Fruit fly (Drosophila melanogaster) whole organism, prepupa: Measurements from ENCODE around the gene CG13654.
A peak's percentile ranks its signal among the peaks of the same experiment; 100 is the strongest.

ENCODE experiments used
- Blimp-1 ChIP-seq: fragments of 200-800 bp; sonication (Bioruptor generic); optimal IDR thresholded peaks from 3 replicates; lab custom pipeline; 2017; ENCODE audit warnings: missing biosample characterization, missing genetic modification characterization, mild to moderate bottlenecking, moderate library complexity, missing genetic modification reagents
- CG10631 ChIP-seq: fragments of 200-800 bp; sonication (Bioruptor generic); optimal IDR thresholded peaks from 2 replicates; lab custom pipeline; 2016; ENCODE audit warnings: missing biosample characterization, missing genetic modification characterization
- CG10669 ChIP-seq: fragments of 200-800 bp; sonication (Bioruptor generic); optimal IDR thresholded peaks from 3 replicates; lab custom pipeline; 2018; ENCODE audit warnings: missing biosample characterization, mild to moderate bottlenecking, missing genetic modification characterization, moderate library complexity
- CG11294 ChIP-seq: fragments of 200-800 bp; sonication (Bioruptor generic); IDR thresholded peaks from 2 replicates; pipeline ENCODE4 v1.3.6; 2022; ENCODE audit warnings: missing biosample characterization, missing genetic modification characterization
- CG11762 ChIP-seq: fragments of 200-800 bp; sonication (Bioruptor generic); optimal IDR thresholded peaks from 3 replicates; lab custom pipeline; 2016; ENCODE audit warnings: missing biosample characterization, missing genetic modification characterization; ENCODE audit not compliant: insufficient read depth
- CG15336 ChIP-seq: fragments of 200-800 bp; sonication (Bioruptor generic); IDR thresholded peaks from 2 replicates; pipeline ENCODE4 v1.3.6; 2022; ENCODE audit warnings: missing biosample characterization, missing genetic modification characterization
- CG16779 ChIP-seq: fragments of 200-800 bp; sonication (Bioruptor generic); optimal IDR thresholded peaks from 3 replicates; lab custom pipeline; 2017; ENCODE audit warnings: missing biosample characterization, mild to moderate bottlenecking, missing genetic modification characterization
- CG31627 ChIP-seq: fragments of 200-800 bp; sonication (Bioruptor generic); optimal IDR thresholded peaks from 3 replicates; lab custom pipeline; 2016; ENCODE audit warnings: missing biosample characterization, missing genetic modification characterization
- CG32006 ChIP-seq: fragments of 200-800 bp; sonication (Bioruptor generic); optimal IDR thresholded peaks from 3 replicates; lab custom pipeline; 2017; ENCODE audit warnings: missing biosample characterization, mild to moderate bottlenecking, missing genetic modification characterization
- CG3919 ChIP-seq: fragments of 200-800 bp; sonication (Bioruptor generic); optimal IDR thresholded peaks from 3 replicates; lab custom pipeline; 2016; ENCODE audit warnings: missing biosample characterization, missing genetic modification characterization
- CG6276 ChIP-seq: fragments of 200-800 bp; sonication (Bioruptor generic); optimal IDR thresholded peaks from 2 replicates; lab custom pipeline; 2017; ENCODE audit warnings: missing biosample characterization, mild to moderate bottlenecking, missing genetic modification characterization
- CG6792 ChIP-seq: fragments of 200-800 bp; sonication (Bioruptor generic); optimal IDR thresholded peaks from 3 replicates; lab custom pipeline; 2016; ENCODE audit warnings: missing biosample characterization, missing genetic modification characterization
- CG6808 ChIP-seq: fragments of 200-800 bp; sonication (Bioruptor generic); optimal IDR thresholded peaks from 3 replicates; lab custom pipeline; 2017; ENCODE audit warnings: missing biosample characterization, missing genetic modification characterization, mild to moderate bottlenecking, moderate library complexity, missing genetic modification reagents
- CG8119 ChIP-seq: fragments of 200-800 bp; sonication (Bioruptor generic); IDR thresholded peaks from 3 replicates; pipeline ENCODE4 v1.3.6; 2022; ENCODE audit warnings: missing biosample characterization, missing genetic modification characterization
- CG8319 ChIP-seq: fragments of 200-800 bp; sonication (Bioruptor generic); optimal IDR thresholded peaks from 3 replicates; lab custom pipeline; 2016; ENCODE audit warnings: missing biosample characterization, missing genetic modification characterization
- CG9139 ChIP-seq: fragments of 200-800 bp; sonication (Bioruptor generic); optimal IDR thresholded peaks from 3 replicates; lab custom pipeline; 2017; ENCODE audit warnings: missing biosample characterization, mild to moderate bottlenecking, missing genetic modification characterization
- Eip75B ChIP-seq: fragments of 200-800 bp; sonication (Bioruptor generic); optimal IDR thresholded peaks from 3 replicates; lab custom pipeline; 2016; ENCODE audit warnings: missing biosample characterization, missing genetic modification characterization
- Eip78C ChIP-seq: fragments of 200-800 bp; sonication (Bioruptor generic); peaks from one replicate; lab custom pipeline; 2016; ENCODE audit warnings: missing biosample characterization, missing genetic modification characterization
- Ets96B ChIP-seq: fragments of 200-800 bp; optimal IDR thresholded peaks from 2 replicates; lab custom pipeline; 2019; ENCODE audit warnings: missing biosample characterization, mild to moderate bottlenecking, missing genetic modification characterization, moderate library complexity
- Gug ChIP-seq: fragments of 200-800 bp; sonication (Bioruptor generic); IDR thresholded peaks from 2 replicates; pipeline ENCODE4 v1.3.6; 2022; ENCODE audit warnings: missing biosample characterization, missing genetic modification characterization
- Hr38 ChIP-seq: sonication (Bioruptor generic); optimal IDR thresholded peaks from 2 replicates; lab custom pipeline; 2016; ENCODE audit warnings: missing biosample characterization, missing genetic modification characterization
- Hr39 ChIP-seq: fragments of 200-800 bp; sonication (Bioruptor generic); optimal IDR thresholded peaks from 2 replicates; lab custom pipeline; 2016; ENCODE audit warnings: missing biosample characterization, missing genetic modification characterization
- Hr4 ChIP-seq: fragments of 200-800 bp; sonication (Bioruptor generic); optimal IDR thresholded peaks from 3 replicates; lab custom pipeline; 2016; ENCODE audit warnings: missing biosample characterization, missing genetic modification characterization
- OdsH ChIP-seq: fragments of 200-800 bp; sonication (Bioruptor generic); optimal IDR thresholded peaks from 3 replicates; lab custom pipeline; 2016; ENCODE audit warnings: missing biosample characterization, missing genetic modification characterization
- Sox102F ChIP-seq: fragments of 200-800 bp; sonication (Bioruptor generic); optimal IDR thresholded peaks from 2 replicates; lab custom pipeline; 2016; ENCODE audit warnings: missing biosample characterization, mild to moderate bottlenecking, missing genetic modification characterization
- Sox14 ChIP-seq: fragments of 200-800 bp; sonication (Bioruptor generic); optimal IDR thresholded peaks from 3 replicates; lab custom pipeline; 2016; ENCODE audit warnings: missing biosample characterization, missing genetic modification characterization
- Sox15 ChIP-seq: fragments of 200-800 bp; sonication (Bioruptor generic); optimal IDR thresholded peaks from 3 replicates; lab custom pipeline; 2016; ENCODE audit warnings: missing biosample characterization, missing genetic modification characterization
- achi ChIP-seq: fragments of 200-800 bp; sonication (Bioruptor generic); optimal IDR thresholded peaks from 3 replicates; lab custom pipeline; 2016; ENCODE audit warnings: missing biosample characterization, missing genetic modification characterization
- cyc ChIP-seq: fragments of 200-800 bp; sonication (Bioruptor generic); optimal IDR thresholded peaks from 3 replicates; lab custom pipeline; 2016; ENCODE audit warnings: missing biosample characterization, missing genetic modification characterization
- dac ChIP-seq: fragments of 200-800 bp; sonication (Bioruptor generic); optimal IDR thresholded peaks from 2 replicates; lab custom pipeline; 2017; ENCODE audit warnings: missing biosample characterization, mild to moderate bottlenecking, missing genetic modification characterization
- dsx ChIP-seq: fragments of 200-800 bp; optimal IDR thresholded peaks from 3 replicates; lab custom pipeline; 2019; ENCODE audit warnings: missing biosample characterization, mild to moderate bottlenecking, missing genetic modification characterization, moderate library complexity; ENCODE audit not compliant: poor library complexity, severe bottlenecking
- eg ChIP-seq: fragments of 200-800 bp; sonication (Bioruptor generic); IDR thresholded peaks from 3 replicates; pipeline ENCODE4 v1.3.6; 2022; ENCODE audit warnings: missing biosample characterization, missing genetic modification characterization
- fd59A ChIP-seq: fragments of 200-800 bp; sonication (Bioruptor generic); optimal IDR thresholded peaks from 2 replicates; lab custom pipeline; 2017; ENCODE audit warnings: missing biosample characterization, mild to moderate bottlenecking, missing genetic modification characterization, missing genetic modification reagents
- fd85E ChIP-seq: fragments of 200-800 bp; sonication (Bioruptor generic); optimal IDR thresholded peaks from 3 replicates; lab custom pipeline; 2016; ENCODE audit warnings: missing biosample characterization, missing genetic modification characterization
- fkh ChIP-seq: fragments of 200-800 bp; sonication (Bioruptor generic); optimal IDR thresholded peaks from 3 replicates; lab custom pipeline; 2017; ENCODE audit warnings: missing biosample characterization, mild to moderate bottlenecking, missing genetic modification characterization, moderate library complexity
- lz ChIP-seq: fragments of 200-800 bp; sonication (Bioruptor generic); optimal IDR thresholded peaks from 3 replicates; lab custom pipeline; 2016; ENCODE audit warnings: missing biosample characterization, missing genetic modification characterization
- net ChIP-seq: fragments of 200-800 bp; sonication (Bioruptor generic); optimal IDR thresholded peaks from 3 replicates; lab custom pipeline; 2016; ENCODE audit warnings: missing biosample characterization, missing genetic modification characterization
- pdm3 ChIP-seq: fragments of 200-800 bp; sonication (Bioruptor generic); optimal IDR thresholded peaks from 3 replicates; lab custom pipeline; 2016; ENCODE audit warnings: missing biosample characterization, missing genetic modification characterization
- ss ChIP-seq, 2 experiments: fragments of 200-800 bp; sonication (Bioruptor generic); optimal IDR thresholded peaks; 2 replicates in 1 of 2; 3 replicates in 1 of 2; lab custom pipeline; 2017 to 2018; ENCODE audit warnings: mild to moderate bottlenecking in 2 of 2, missing biosample characterization in 2 of 2, missing genetic modification characterization in 2 of 2, moderate library complexity in 1 of 2
- topi ChIP-seq: fragments of 200-800 bp; sonication (Bioruptor generic); optimal IDR thresholded peaks from 3 replicates; lab custom pipeline; 2016; ENCODE audit warnings: missing biosample characterization, missing genetic modification characterization

The CG13654 gene

dm6 chr3R:25183484-25184442 lies 15.9 kb upstream of the CG13654 start, which contains the start of gene dan (continued):
- TF ChIP-seq CG11762 (GFP tag; lab: Kevin White, UChicago) (no peak), fd59A (GFP tag; lab: Kevin White, UChicago) (peak; percentile 23), CG8319 (GFP tag; lab: Kevin White, UChicago) (peak; percentile 57), Eip75B (GFP tag; lab: Kevin White, UChicago) (peak; percentile 47), CG10631 (peak; percentile 63), CG15336 (GFP tag; lab: Robert Waterston, UW) (no peak), Blimp-1 (GFP tag; lab: Kevin White, UChicago) (no peak), achi (GFP tag; lab: Kevin White, UChicago) (peak; percentile 4), CG16779 (tag; lab: Kevin White, UChicago) (no peak), Hr4 (GFP tag; lab: Kevin White, UChicago) (no peak), CG6808 (GFP tag; lab: Kevin White, UChicago) (no peak), Sox15 (GFP tag; lab: Kevin White, UChicago) (no peak), CG10669 (GFP tag; lab: Kevin White, UChicago) (peak; percentile 39), Gug (GFP tag; lab: Robert Waterston, UW) (no peak), CG8119 (GFP tag; lab: Robert Waterston, UW) (peak; percentile 35; the same call in 1 of the 3 replicates), CG31627 (GFP tag; lab: Kevin White, UChicago) (no peak), topi (peak; percentile 34), ss (GFP tag; optimal IDR thresholded peaks at IDR 0.05; lab: Kevin White, UChicago) (peak in 1 of 2 experiments; percentile 6), Eip78C (GFP tag; lab: Kevin White, UChicago) (peak; percentile 63), CG11294 (GFP tag; lab: Robert Waterston, UW) (no peak), CG32006 (GFP tag; lab: Kevin White, UChicago) (peak; percentile 29), net (GFP tag; lab: Kevin White, UChicago) (no peak), eg (GFP tag; lab: Robert Waterston, UW) (no peak), CG6792 (GFP tag; lab: Kevin White, UChicago) (peak; percentile 14), cyc (GFP tag; lab: Kevin White, UChicago) (peak; percentile 30), Sox14 (GFP tag; lab: Kevin White, UChicago) (no peak), dac (GFP tag; lab: Kevin White, UChicago) (no peak)

dm6 chr3R:25184540-25184939 lies 15.1 kb upstream of the CG13654 start:
- peak in 1 of 2 experiments; percentile 43 for TF ChIP-seq ss (GFP tag; optimal IDR thresholded peaks at IDR 0.05; lab: Kevin White, UChicago)
- no peak for TF ChIP-seq dsx
- TF ChIP-seq Eip78C (GFP tag; lab: Kevin White, UChicago): peak; percentile 38

- no peak for TF ChIP-seq cyc (GFP tag; lab: Kevin White, UChicago)
- peak; percentile 23 for TF ChIP-seq Eip78C (GFP tag; lab: Kevin White, UChicago)
Measured at dm6 chr3R:25188990-25189389, 10.6 kb upstream of the CG13654 start.

dm6 chr3R:25193726-25194204 lies 5.9 kb upstream of the CG13654 start, which contains the start of gene lobo:
Gene lobo, minus strand, starts transcription at chr3R:25193776.
- TF ChIP-seq CG9139 (GFP tag; lab: Kevin White, UChicago) (no peak), CG6808 (GFP tag; lab: Kevin White, UChicago) (no peak), Blimp-1 (GFP tag; lab: Kevin White, UChicago) (no peak), CG3919 (GFP tag; lab: Kevin White, UChicago) (no peak), Eip75B (GFP tag; lab: Kevin White, UChicago) (peak; percentile 25), dac (GFP tag; lab: Kevin White, UChicago) (no peak), lz (GFP tag; lab: Kevin White, UChicago) (peak; percentile 27), CG6792 (GFP tag; lab: Kevin White, UChicago) (no peak), CG8119 (GFP tag; lab: Robert Waterston, UW) (no peak), cyc (GFP tag; lab: Kevin White, UChicago) (peak; percentile 6), OdsH (GFP tag; lab: Kevin White, UChicago) (peak; percentile 22), Eip78C (GFP tag; lab: Kevin White, UChicago) (peak; percentile 54), Sox102F (GFP tag; lab: Kevin White, UChicago) (no peak), ss (GFP tag; optimal IDR thresholded peaks at IDR 0.05; lab: Kevin White, UChicago) (no peak), Sox14 (GFP tag; lab: Kevin White, UChicago) (no peak), Ets96B (tag; lab: Kevin White, UChicago) (no peak), CG10631 (no peak), Hr39 (GFP tag; lab: Kevin White, UChicago) (peak; percentile 34), CG32006 (GFP tag; lab: Kevin White, UChicago) (no peak), CG10669 (GFP tag; lab: Kevin White, UChicago) (no peak), CG6276 (GFP tag; lab: Kevin White, UChicago) (no peak), topi (no peak), fkh (GFP tag; lab: Kevin White, UChicago) (no peak), pdm3 (GFP tag; lab: Kevin White, UChicago) (peak; percentile 20), fd85E (GFP tag; lab: Kevin White, UChicago) (no peak), eg (GFP tag; lab: Robert Waterston, UW) (no peak), Hr38 (GFP tag; lab: Kevin White, UChicago) (no peak)
